Worm (Caenorhabditis elegans): ENCODE data around the gene npr-32.

The npr-32 gene

DNA sequence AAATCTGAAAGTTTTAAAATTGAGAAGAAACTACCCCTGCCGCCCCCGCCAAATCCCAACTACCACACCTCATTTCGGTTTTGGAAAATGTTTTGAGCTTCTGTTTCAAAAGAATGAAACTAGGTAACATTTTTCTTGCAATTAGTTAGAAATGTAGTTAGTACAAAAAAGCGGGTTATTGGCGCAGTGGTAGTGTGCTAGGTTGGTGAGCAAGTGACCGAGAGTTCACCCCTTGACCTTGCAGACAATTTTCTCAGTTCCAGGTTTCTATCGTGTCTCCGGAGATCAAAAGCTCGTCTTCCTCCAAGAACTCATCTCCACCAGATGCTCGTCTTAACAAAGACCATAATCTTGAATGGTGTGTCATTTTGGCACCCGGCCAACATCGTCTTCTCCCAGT is 41.7 kb downstream of the npr-32 start:
- TF ChIP-seq skn-1 (tag; optimal IDR thresholded peaks at IDR 0.05) (no peak), pha-4 (tag; optimal IDR thresholded peaks at IDR 0.05) (no peak), unc-62 (GFP tag; optimal IDR thresholded peaks at IDR 0.05) (no peak), ZK546.5 (tag; optimal IDR thresholded peaks at IDR 0.05) (no peak), tbx-2 (tag; optimal IDR thresholded peaks at IDR 0.05) (no peak), egl-5 (tag; optimal IDR thresholded peaks at IDR 0.05) (no peak), lin-39 (tag; optimal IDR thresholded peaks at IDR 0.05) (no peak), ceh-82 (tag; optimal IDR thresholded peaks at IDR 0.05) (no peak), ama-1 (optimal IDR thresholded peaks at IDR 0.05) (no peak), nhr-43 (tag; optimal IDR thresholded peaks at IDR 0.05; ENCODE audit: poor library complexity, severe bottlenecking) (no peak), ceh-28 (tag; optimal IDR thresholded peaks at IDR 0.05) (no peak), mdl-1 (tag; optimal IDR thresholded peaks at IDR 0.05) (no peak), elt-3 (tag; optimal IDR thresholded peaks at IDR 0.05) (no peak), hmg-11 (tag; optimal IDR thresholded peaks at IDR 0.05) (no peak), nhr-76 (tag; optimal IDR thresholded peaks at IDR 0.05) (no peak), aly-2 (tag; optimal IDR thresholded peaks at IDR 0.05) (no peak), nhr-11 (tag; optimal IDR thresholded peaks at IDR 0.05) (no peak), egl-27 (tag; optimal IDR thresholded peaks at IDR 0.05) (no peak)

DNA sequence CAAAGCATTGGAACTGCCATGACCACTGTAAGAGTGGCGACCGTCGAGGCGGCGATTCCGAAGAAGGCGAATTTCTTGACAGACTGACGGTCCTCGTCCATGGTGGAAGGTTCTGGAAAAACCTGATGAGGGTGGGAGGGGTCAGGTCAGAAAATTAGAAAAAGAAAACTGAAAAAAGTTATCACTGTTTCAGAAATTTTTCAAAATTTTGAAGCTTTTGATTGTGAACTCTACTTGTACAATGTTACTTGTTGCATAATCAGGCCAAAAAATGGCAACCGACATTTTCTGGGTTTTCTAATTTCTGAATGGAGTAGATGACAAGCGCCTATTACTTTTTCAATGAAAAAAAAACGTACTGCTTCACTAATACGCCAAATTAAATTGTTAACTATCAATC is 47.2 kb downstream of the npr-32 start, which contains the start of gene col-138:
Gene col-138 (minus strand): TSS at position 101 of the 400 bp plus-strand sequence.
- TF ChIP-seq fkh-10 (GFP tag; optimal IDR thresholded peaks at IDR 0.05) (no peak), ZK546.5 (tag; optimal IDR thresholded peaks at IDR 0.05) (no peak), ama-1 (optimal IDR thresholded peaks at IDR 0.05) (no peak), skn-1 (tag; optimal IDR thresholded peaks at IDR 0.05) (no peak), nhr-77 (tag; optimal IDR thresholded peaks at IDR 0.05) (no peak), daf-12 (tag; optimal IDR thresholded peaks at IDR 0.05) (no peak), nhr-67 (tag; optimal IDR thresholded peaks at IDR 0.05) (no peak), lsy-12 (tag; optimal IDR thresholded peaks at IDR 0.05) (no peak)

DNA sequence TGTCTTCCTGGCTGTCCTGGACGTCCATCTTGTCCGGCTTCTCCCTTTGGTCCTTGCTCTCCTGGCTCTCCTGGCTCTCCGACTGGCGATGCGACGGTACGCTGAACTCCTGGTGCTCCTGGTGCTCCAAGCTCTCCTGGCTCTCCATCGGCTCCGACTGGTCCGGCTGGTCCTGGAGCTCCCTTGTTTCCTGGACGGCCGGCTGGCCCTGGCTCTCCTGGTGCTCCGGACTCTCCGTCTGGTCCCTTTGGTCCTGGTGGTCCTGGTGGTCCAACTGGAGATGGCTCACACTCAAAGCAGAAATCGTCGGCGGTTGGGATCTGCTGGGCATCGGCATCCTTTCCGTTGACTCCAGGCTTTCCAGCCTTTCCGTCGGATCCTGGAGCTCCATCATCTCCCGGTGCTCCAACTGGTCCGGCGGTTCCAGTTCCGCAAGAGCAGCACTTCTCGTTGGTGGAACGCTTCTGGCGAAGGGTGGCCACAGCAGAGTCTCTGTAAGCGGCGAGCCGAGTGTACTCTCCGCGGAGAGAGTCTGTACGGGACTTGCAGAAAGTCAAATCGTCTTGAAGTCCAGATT is 47.7 kb downstream of the npr-32 start:
- TF ChIP-seq skn-1 (tag; optimal IDR thresholded peaks at IDR 0.05): no peak
- no peak for TF ChIP-seq sea-2 (GFP tag; optimal IDR thresholded peaks at IDR 0.05)
- TF ChIP-seq nhr-28 (tag; optimal IDR thresholded peaks at IDR 0.05): no peak
- TF ChIP-seq unc-62 (GFP tag; optimal IDR thresholded peaks at IDR 0.05): no peak
- TF ChIP-seq lsy-12 (tag; optimal IDR thresholded peaks at IDR 0.05): no peak
- TF ChIP-seq zag-1 (tag; optimal IDR thresholded peaks at IDR 0.05): no peak
- no peak for TF ChIP-seq egl-5 (tag; optimal IDR thresholded peaks at IDR 0.05)
- no peak for TF ChIP-seq lin-15B (tag; optimal IDR thresholded peaks at IDR 0.05)
- no peak for TF ChIP-seq mml-1 (tag; optimal IDR thresholded peaks at IDR 0.05)
- TF ChIP-seq unc-39 (tag; optimal IDR thresholded peaks at IDR 0.05): no peak
- no peak for TF ChIP-seq nhr-11 (tag; optimal IDR thresholded peaks at IDR 0.05)
- TF ChIP-seq ama-1 (optimal IDR thresholded peaks at IDR 0.05): no peak
- TF ChIP-seq ceh-82 (tag; optimal IDR thresholded peaks at IDR 0.05): no peak
- TF ChIP-seq fkh-10 (GFP tag; optimal IDR thresholded peaks at IDR 0.05): no peak
- no peak for TF ChIP-seq nhr-12 (tag; optimal IDR thresholded peaks at IDR 0.05)

DNA sequence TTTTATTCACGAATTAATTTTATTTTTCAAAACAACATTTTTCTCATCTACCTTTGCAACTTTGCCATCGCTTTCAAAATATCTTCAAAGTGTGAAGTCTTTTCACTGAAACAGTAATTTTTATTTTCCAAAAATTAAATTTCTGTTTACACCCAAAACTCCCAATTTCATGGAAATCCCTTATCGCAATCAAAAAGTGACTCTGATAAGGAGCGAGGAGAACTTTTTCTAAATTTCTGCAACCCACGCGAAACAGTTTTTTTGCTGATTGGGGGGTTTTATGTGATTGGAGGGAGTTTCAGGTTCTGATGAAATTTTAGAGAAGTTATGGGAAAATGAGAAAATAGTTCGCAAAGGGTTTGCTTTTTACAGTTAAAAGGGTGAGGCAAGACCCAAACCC is 51.3 kb downstream of the npr-32 start:
- TF ChIP-seq tbx-2 (tag; optimal IDR thresholded peaks at IDR 0.05) (no peak), ZK546.5 (tag; optimal IDR thresholded peaks at IDR 0.05) (no peak), unc-62 (GFP tag; optimal IDR thresholded peaks at IDR 0.05) (no peak), elt-2 (tag; optimal IDR thresholded peaks at IDR 0.05) (peak; percentile 45), nhr-12 (tag; optimal IDR thresholded peaks at IDR 0.05) (no peak), nhr-43 (tag; optimal IDR thresholded peaks at IDR 0.05; ENCODE audit: poor library complexity, severe bottlenecking) (no peak), unc-39 (tag; optimal IDR thresholded peaks at IDR 0.05) (no peak), pqm-1 (tag; optimal IDR thresholded peaks at IDR 0.05) (peak; percentile 70)

DNA sequence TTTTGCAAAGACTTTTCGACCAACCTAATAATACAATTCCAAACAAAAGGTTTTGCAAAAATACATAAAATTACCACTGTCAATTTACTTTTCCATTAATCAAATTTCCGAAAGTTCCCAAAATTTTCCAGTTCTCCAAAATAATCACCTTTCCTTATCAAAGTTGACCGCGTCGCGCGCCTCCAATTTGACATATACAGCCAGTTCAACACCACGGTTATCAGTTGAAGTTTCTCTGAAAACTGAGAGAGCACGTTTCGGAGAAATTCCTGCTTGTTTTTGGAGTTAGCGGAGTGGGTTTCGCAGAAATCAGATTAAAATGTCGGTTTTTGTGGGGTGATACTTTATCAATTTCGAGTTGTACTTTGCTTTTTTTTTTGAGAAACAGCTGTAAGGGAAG is 51.8 kb downstream of the npr-32 start:
- TF ChIP-seq aly-2 (tag; optimal IDR thresholded peaks at IDR 0.05) (no peak), elt-2 (tag; optimal IDR thresholded peaks at IDR 0.05) (peak; percentile 66), ceh-9 (tag; optimal IDR thresholded peaks at IDR 0.05) (no peak), mdl-1 (tag; optimal IDR thresholded peaks at IDR 0.05) (no peak), nhr-12 (tag; optimal IDR thresholded peaks at IDR 0.05) (no peak), skn-1 (tag; optimal IDR thresholded peaks at IDR 0.05) (no peak), nhr-28 (tag; optimal IDR thresholded peaks at IDR 0.05) (no peak), pqm-1 (tag; optimal IDR thresholded peaks at IDR 0.05) (peak; percentile 82), lin-39 (tag; optimal IDR thresholded peaks at IDR 0.05) (no peak), ceh-16 (tag; optimal IDR thresholded peaks at IDR 0.05) (no peak), lsy-12 (tag; optimal IDR thresholded peaks at IDR 0.05) (no peak), pha-4 (tag; optimal IDR thresholded peaks at IDR 0.05) (no peak), nfya-1 (tag; optimal IDR thresholded peaks at IDR 0.05; ENCODE audit: insufficient read depth) (no peak), snpc-4 (tag; optimal IDR thresholded peaks at IDR 0.05) (no peak)

Data from whole organism, L3 larva.